Fruit fly (Drosophila melanogaster) whole organism, embryonic: ENCODE data around the gene toe.

Source experiments
- ATbp ChIP-seq: fragments of 200-800 bp; sonication (Bioruptor generic); optimal IDR thresholded peaks from 2 replicates; lab custom pipeline; 2017; ENCODE audit warnings: missing biosample characterization, mild to moderate bottlenecking, missing genetic modification characterization, missing genetic modification reagents
- Adf1 ChIP-seq: fragments of 200-800 bp; sonication (Bioruptor generic); IDR thresholded peaks from 2 replicates; pipeline ENCODE4 v1.3.6; 2022; ENCODE audit warnings: missing biosample characterization, missing genetic modification characterization
- Aef1 ChIP-seq: fragments of 200-800 bp; sonication (Bioruptor generic); IDR thresholded peaks from 3 replicates; pipeline ENCODE4 v1.3.6; 2022; ENCODE audit warnings: missing biosample characterization, missing genetic modification characterization
- C15 ChIP-seq: fragments of 200-800 bp; sonication (Bioruptor generic); IDR thresholded peaks from 3 replicates; pipeline ENCODE4 v1.3.6; 2022; ENCODE audit warnings: missing biosample characterization, missing genetic modification characterization
- CG10431 ChIP-seq: fragments of 200-800 bp; sonication (Bioruptor generic); optimal IDR thresholded peaks from 3 replicates; lab custom pipeline; 2018; ENCODE audit warnings: missing biosample characterization, mild to moderate bottlenecking, missing genetic modification characterization
- CG10654 ChIP-seq: fragments of 200-800 bp; sonication (Bioruptor generic); optimal IDR thresholded peaks from 2 replicates; lab custom pipeline; 2016; ENCODE audit warnings: missing biosample characterization, missing genetic modification characterization
- CG11398 ChIP-seq: fragments of 200-800 bp; sonication (Bioruptor generic); optimal IDR thresholded peaks from 2 replicates; lab custom pipeline; 2016; ENCODE audit warnings: missing biosample characterization, missing genetic modification characterization
- CG11504 ChIP-seq: fragments of 200-800 bp; sonication (Bioruptor generic); optimal IDR thresholded peaks from 3 replicates; lab custom pipeline; 2019; ENCODE audit warnings: missing biosample characterization, mild to moderate bottlenecking, missing genetic modification characterization, moderate library complexity
- CG12299 ChIP-seq: fragments of 200-800 bp; sonication (Bioruptor generic); optimal IDR thresholded peaks from 2 replicates; lab custom pipeline; 2018; ENCODE audit warnings: missing biosample characterization, mild to moderate bottlenecking, missing genetic modification characterization
- CG12659 ChIP-seq: fragments of 200-800 bp; sonication (Bioruptor generic); optimal IDR thresholded peaks from 3 replicates; lab custom pipeline; 2017; ENCODE audit warnings: mild to moderate bottlenecking, missing biosample characterization, missing genetic modification reagents, missing genetic modification characterization
- CG12744 ChIP-seq: fragments of 200-800 bp; sonication (Bioruptor generic); optimal IDR thresholded peaks from 2 replicates; lab custom pipeline; 2016; ENCODE audit warnings: missing biosample characterization, missing genetic modification characterization
- CG14014 ChIP-seq: fragments of 200-800 bp; sonication (Bioruptor generic); IDR thresholded peaks from 2 replicates; pipeline ENCODE4 v1.3.6; 2022; ENCODE audit warnings: missing biosample characterization, missing genetic modification characterization
- CG15073 ChIP-seq: fragments of 200-800 bp; sonication (Bioruptor generic); optimal IDR thresholded peaks from 2 replicates; lab custom pipeline; 2016; ENCODE audit warnings: missing biosample characterization, missing genetic modification characterization
- CG1602 ChIP-seq: fragments of 200-800 bp; sonication (Bioruptor generic); optimal IDR thresholded peaks from 3 replicates; lab custom pipeline; 2016; ENCODE audit warnings: missing biosample characterization, missing genetic modification characterization
- CG17359 ChIP-seq: fragments of 200-800 bp; sonication (Bioruptor generic); optimal IDR thresholded peaks from 3 replicates; lab custom pipeline; 2018; ENCODE audit warnings: missing biosample characterization, mild to moderate bottlenecking, missing genetic modification characterization, moderate library complexity
- CG17568 ChIP-seq: fragments of 200-800 bp; sonication (Bioruptor generic); optimal IDR thresholded peaks from 2 replicates; lab custom pipeline; 2018; ENCODE audit warnings: missing biosample characterization, mild to moderate bottlenecking, missing genetic modification characterization, moderate library complexity
- CG1832 ChIP-seq: fragments of 200-800 bp; sonication (Bioruptor generic); optimal IDR thresholded peaks from 2 replicates; lab custom pipeline; 2017; ENCODE audit warnings: missing biosample characterization, mild to moderate bottlenecking, missing genetic modification characterization, inconsistent platforms
- CG30020 ChIP-seq: fragments of 200-800 bp; optimal IDR thresholded peaks from 2 replicates; lab custom pipeline; 2019; ENCODE audit warnings: missing biosample characterization, mild to moderate bottlenecking, missing genetic modification characterization, moderate library complexity
- CG3847 ChIP-seq: fragments of 200-800 bp; sonication (Bioruptor generic); IDR thresholded peaks from 2 replicates; pipeline ENCODE4 v1.3.6; 2022; ENCODE audit warnings: missing biosample characterization, missing genetic modification characterization
- CG4282 ChIP-seq: fragments of 200-800 bp; sonication (Bioruptor generic); optimal IDR thresholded peaks from 2 replicates; lab custom pipeline; 2016; ENCODE audit warnings: missing biosample characterization, missing genetic modification characterization
- CG4820 ChIP-seq: fragments of 200-800 bp; sonication (Bioruptor generic); optimal IDR thresholded peaks from 3 replicates; lab custom pipeline; 2016; ENCODE audit warnings: missing biosample characterization, missing genetic modification characterization
- CG7745 ChIP-seq: fragments of 200-800 bp; sonication (Bioruptor generic); optimal IDR thresholded peaks from 2 replicates; lab custom pipeline; 2018; ENCODE audit warnings: missing biosample characterization, mild to moderate bottlenecking, missing genetic modification characterization, moderate library complexity
- CG8944 ChIP-seq: fragments of 200-800 bp; sonication (Bioruptor generic); optimal IDR thresholded peaks from 3 replicates; lab custom pipeline; 2016; ENCODE audit warnings: missing biosample characterization, missing genetic modification characterization
- CTCF ChIP-seq: fragments of 200-800 bp; sonication (Bioruptor generic); optimal IDR thresholded peaks from 2 replicates; lab custom pipeline; 2017; ENCODE audit warnings: missing biosample characterization, mild to moderate bottlenecking, missing genetic modification characterization, moderate library complexity
- E2f2 ChIP-seq: fragments of 200-800 bp; sonication (Bioruptor generic); IDR thresholded peaks from 2 replicates; pipeline ENCODE4 v1.3.6; 2022; ENCODE audit warnings: missing biosample characterization, missing genetic modification characterization
- H2.0 ChIP-seq: fragments of 200-800 bp; sonication (Bioruptor generic); IDR thresholded peaks from 2 replicates; pipeline ENCODE4 v1.3.6; 2022; ENCODE audit warnings: missing biosample characterization, missing genetic modification characterization
- HLH4C ChIP-seq: fragments of 200-800 bp; sonication (Bioruptor generic); IDR thresholded peaks from 3 replicates; pipeline ENCODE4 v1.3.6; 2022; ENCODE audit warnings: missing biosample characterization, missing genetic modification characterization; ENCODE audit not compliant: partially characterized antibody
- HLHmδ ChIP-seq: fragments of 200-800 bp; sonication (Bioruptor generic); optimal IDR thresholded peaks from 2 replicates; lab custom pipeline; 2018; ENCODE audit warnings: missing biosample characterization, mild to moderate bottlenecking, missing genetic modification characterization, moderate library complexity
- Hr39 ChIP-seq: fragments of >200 bp; optimal IDR thresholded peaks from 2 replicates; lab custom pipeline; 2017
- Jarid2 ChIP-seq: fragments of 200-800 bp; sonication (Bioruptor generic); optimal IDR thresholded peaks from 3 replicates; lab custom pipeline; 2017; ENCODE audit warnings: mild to moderate bottlenecking, missing biosample characterization, missing genetic modification reagents, missing genetic modification characterization
- Mad ChIP-seq: fragments of 200-800 bp; sonication (Bioruptor generic); optimal IDR thresholded peaks from 2 replicates; lab custom pipeline; 2016; ENCODE audit warnings: missing biosample characterization, missing genetic modification characterization
- Med ChIP-seq: fragments of 200-800 bp; sonication (Bioruptor generic); peaks from one replicate; lab custom pipeline; 2016; ENCODE audit warnings: missing biosample characterization, missing genetic modification characterization, mild to moderate bottlenecking, inconsistent platforms, moderate library complexity
- Mes4 ChIP-seq: fragments of 200-800 bp; sonication (Bioruptor generic); optimal IDR thresholded peaks from 2 replicates; lab custom pipeline; 2016; ENCODE audit warnings: missing biosample characterization, missing genetic modification characterization
- NC2β ChIP-seq: fragments of 200-800 bp; sonication (Bioruptor generic); optimal IDR thresholded peaks from 2 replicates; lab custom pipeline; 2016; ENCODE audit warnings: missing biosample characterization, missing genetic modification characterization
- NK7.1 ChIP-seq: fragments of 200-800 bp; sonication (Bioruptor generic); optimal IDR thresholded peaks from 3 replicates; lab custom pipeline; 2016; ENCODE audit warnings: missing biosample characterization, missing genetic modification characterization
- Nf-YB ChIP-seq: fragments of 200-800 bp; sonication (Bioruptor generic); optimal IDR thresholded peaks from 3 replicates; lab custom pipeline; 2019; ENCODE audit warnings: missing biosample characterization, mild to moderate bottlenecking, missing genetic modification characterization, moderate library complexity
- Poxn ChIP-seq: fragments of 200-800 bp; sonication (Bioruptor generic); IDR thresholded peaks from 2 replicates; pipeline ENCODE4 v1.3.6; 2022; ENCODE audit warnings: missing biosample characterization, missing genetic modification characterization
- Trl ChIP-seq, 3 experiments: fragments of >200 bp in 2 of 3; fragments of 200-800 bp in 1 of 3; sonication (Bioruptor generic) in 1 of 3; optimal IDR thresholded peaks; 2 replicates in 1 of 3; 3 replicates in 2 of 3; lab custom pipeline; 2016 to 2017; ENCODE audit warnings: missing biosample characterization in 1 of 3, missing genetic modification characterization in 1 of 3
- ap ChIP-seq: fragments of 200-800 bp; sonication (Bioruptor generic); IDR thresholded peaks from 2 replicates; pipeline ENCODE4 v1.3.6; 2022; ENCODE audit warnings: missing biosample characterization, missing genetic modification characterization
- ara ChIP-seq: fragments of 200-800 bp; sonication (Bioruptor generic); IDR thresholded peaks from 2 replicates; pipeline ENCODE4 v1.3.6; 2022; ENCODE audit warnings: missing biosample characterization, missing genetic modification characterization
- bab2 ChIP-seq: fragments of 200-800 bp; sonication (Bioruptor generic); optimal IDR thresholded peaks from 2 replicates; lab custom pipeline; 2016; ENCODE audit warnings: missing biosample characterization, missing genetic modification characterization
- bsh ChIP-seq, 2 experiments: fragments of 200-800 bp; sonication (Bioruptor generic); optimal IDR thresholded peaks; 2 replicates each; lab custom pipeline; 2017 to 2018; ENCODE audit warnings: mild to moderate bottlenecking in 2 of 2, missing biosample characterization in 2 of 2, missing genetic modification characterization in 2 of 2, moderate library complexity in 1 of 2
- cg ChIP-seq: fragments of 200-800 bp; sonication (Bioruptor generic); optimal IDR thresholded peaks from 3 replicates; lab custom pipeline; 2019; ENCODE audit warnings: missing biosample characterization, mild to moderate bottlenecking, missing genetic modification characterization, moderate library complexity
- chif ChIP-seq, 2 experiments: fragments of 200-800 bp; sonication (Bioruptor generic); optimal IDR thresholded peaks; 3 replicates each; lab custom pipeline; 2016; ENCODE audit warnings: missing biosample characterization in 2 of 2, missing genetic modification characterization in 2 of 2
- chm ChIP-seq: fragments of 200-800 bp; sonication (Bioruptor generic); IDR thresholded peaks from 2 replicates; pipeline ENCODE4 v1.3.6; 2022; ENCODE audit warnings: missing biosample characterization, missing genetic modification characterization
- dmrt11E ChIP-seq: fragments of 200-800 bp; sonication (Bioruptor generic); optimal IDR thresholded peaks from 3 replicates; lab custom pipeline; 2018; ENCODE audit warnings: missing biosample characterization, mild to moderate bottlenecking, missing genetic modification characterization, moderate library complexity
- en ChIP-seq: fragments of 200-800 bp; sonication (Bioruptor generic); optimal IDR thresholded peaks from 2 replicates; lab custom pipeline; 2016; ENCODE audit warnings: missing biosample characterization, missing genetic modification characterization
- lilli ChIP-seq: fragments of 200-800 bp; sonication (Bioruptor generic); optimal IDR thresholded peaks from 3 replicates; lab custom pipeline; 2016; ENCODE audit warnings: missing biosample characterization, missing genetic modification characterization
- pb ChIP-seq: fragments of 200-800 bp; sonication (Bioruptor generic); optimal IDR thresholded peaks from 3 replicates; lab custom pipeline; 2016; ENCODE audit warnings: missing biosample characterization, missing genetic modification characterization
- shn ChIP-seq: fragments of 200-800 bp; sonication (Bioruptor generic); optimal IDR thresholded peaks from 3 replicates; lab custom pipeline; 2016; ENCODE audit warnings: missing biosample characterization, missing genetic modification characterization
- vnd ChIP-seq: fragments of 200-800 bp; sonication (Bioruptor generic); IDR thresholded peaks from 3 replicates; pipeline ENCODE4 v1.3.6; 2022; ENCODE audit warnings: missing biosample characterization, missing genetic modification characterization; ENCODE audit not compliant: partially characterized antibody
- vvl ChIP-seq: fragments of 200-800 bp; sonication (Bioruptor generic); IDR thresholded peaks from 2 replicates; pipeline ENCODE4 v1.3.6; 2022; ENCODE audit warnings: missing biosample characterization, missing genetic modification characterization
- wdn ChIP-seq: fragments of 200-800 bp; sonication (Bioruptor generic); IDR thresholded peaks from 2 replicates; pipeline ENCODE4 v1.3.6; 2022; ENCODE audit warnings: missing biosample characterization, missing genetic modification characterization

toe gene

DNA sequence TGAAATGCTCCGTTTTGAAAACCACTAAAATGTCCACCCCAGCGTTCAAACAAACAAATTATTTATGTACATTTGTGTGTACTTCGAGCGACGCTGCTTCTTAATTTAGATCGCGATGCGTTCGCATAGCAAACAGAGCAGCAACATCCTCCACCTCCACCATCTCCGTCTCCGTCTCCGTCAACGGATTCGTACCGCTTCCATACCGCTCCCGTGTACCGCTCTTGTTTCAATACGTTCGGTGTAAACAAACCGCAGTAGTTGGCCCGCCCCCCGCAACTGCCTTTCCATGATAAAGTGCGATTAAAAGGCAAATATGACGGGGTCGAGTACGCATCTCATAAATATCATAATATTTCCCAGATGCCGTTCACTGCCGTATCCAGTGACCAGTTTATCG lies 49.8 kb upstream of the toe start, which contains the start of gene CG33725 (continued):
- TF ChIP-seq vvl (GFP tag; lab: Robert Waterston, UW): 0 out of 2 replicates have a peak, but pooled peaks have one; percentile 11
- TF ChIP-seq CG17568 (GFP tag; lab: Kevin White, UChicago): no peak
- no peak for TF ChIP-seq CG1832 (GFP tag; lab: Kevin White, UChicago)
- no peak for TF ChIP-seq ATbp (GFP tag; lab: Kevin White, UChicago)
- TF ChIP-seq CG8944 (GFP tag; lab: Kevin White, UChicago): no peak
- no peak for TF ChIP-seq CG12659 (GFP tag; lab: Kevin White, UChicago)
- no peak for TF ChIP-seq lilli (GFP tag; lab: Kevin White, UChicago)
- TF ChIP-seq HLH4C (GFP tag; lab: Robert Waterston, UW): no peak
- peak; percentile 31 for TF ChIP-seq bab2 (GFP tag; lab: Kevin White, UChicago)
- TF ChIP-seq CG11504: no peak
- no peak for TF ChIP-seq NC2β (GFP tag; lab: Kevin White, UChicago)
- no peak for TF ChIP-seq NK7.1 (GFP tag; lab: Kevin White, UChicago)
- peak; percentile 87 for TF ChIP-seq Med (GFP tag; lab: Kevin White, UChicago)
- TF ChIP-seq chif (GFP tag; optimal IDR thresholded peaks at IDR 0.05; lab: Kevin White, UChicago): peak in 1 of 2 experiments; percentile 1
- TF ChIP-seq Nf-YB (GFP tag; lab: Kevin White, UChicago): no peak
- TF ChIP-seq C15 (GFP tag; lab: Robert Waterston, UW): no peak
- TF ChIP-seq dmrt11E (tag; lab: Kevin White, UChicago): peak; percentile 11
- TF ChIP-seq CTCF (GFP tag; lab: Kevin White, UChicago): no peak
- TF ChIP-seq CG3847: no peak
- 0 out of 2 replicates have a peak, but pooled peaks have one; percentile 17 for TF ChIP-seq ara
- TF ChIP-seq chm: no peak
- no peak for TF ChIP-seq CG4282
- no peak for TF ChIP-seq pb (GFP tag; lab: Kevin White, UChicago)
- no peak for TF ChIP-seq CG10431 (GFP tag; lab: Kevin White, UChicago)
- peak; percentile 17 for TF ChIP-seq CG11398 (GFP tag; lab: Kevin White, UChicago)
- TF ChIP-seq CG30020: no peak
- no peak for TF ChIP-seq Jarid2 (GFP tag; lab: Kevin White, UChicago)
- no peak for TF ChIP-seq Adf1 (GFP tag; lab: Robert Waterston, UW)
- no peak for TF ChIP-seq CG15073
- TF ChIP-seq Mad (GFP tag; lab: Kevin White, UChicago): no peak
- TF ChIP-seq shn (GFP tag; lab: Kevin White, UChicago): no peak
- no peak for TF ChIP-seq cg (GFP tag; lab: Kevin White, UChicago)
- no peak for TF ChIP-seq CG4820 (GFP tag; lab: Kevin White, UChicago)
- TF ChIP-seq en: no peak
- peak; percentile 55 for TF ChIP-seq HLHmδ (GFP tag; lab: Kevin White, UChicago)
- TF ChIP-seq Poxn (GFP tag; lab: Robert Waterston, UW): no peak
- TF ChIP-seq CG1602 (GFP tag; lab: Kevin White, UChicago): no peak
- no peak for TF ChIP-seq CG17359 (tag; lab: Kevin White, UChicago)
- TF ChIP-seq Aef1 (GFP tag; lab: Robert Waterston, UW): no peak
- TF ChIP-seq H2.0 (GFP tag; lab: Robert Waterston, UW): no peak
- no peak for TF ChIP-seq ap (GFP tag; lab: Robert Waterston, UW)
- peak in 1 of 2 experiments; percentile 27 for TF ChIP-seq bsh (GFP tag; optimal IDR thresholded peaks at IDR 0.05; lab: Kevin White, UChicago)
- no peak for TF ChIP-seq CG12744 (GFP tag; lab: Kevin White, UChicago)
- no peak for TF ChIP-seq vnd (GFP tag; lab: Robert Waterston, UW)
- no peak for TF ChIP-seq Mes4 (GFP tag; lab: Kevin White, UChicago)
- no peak for TF ChIP-seq CG7745 (tag; lab: Kevin White, UChicago)
- no peak for TF ChIP-seq E2f2 (GFP tag; lab: Robert Waterston, UW)
- no peak for TF ChIP-seq CG12299
- TF ChIP-seq wdn (GFP tag; lab: Robert Waterston, UW): no peak
- no peak for TF ChIP-seq Hr39 (lab: Kevin White, UChicago)
- TF ChIP-seq CG14014: peak; percentile 28; the same call in 1 of the 2 replicates
- TF ChIP-seq CG10654 (GFP tag; lab: Kevin White, UChicago): no peak
- TF ChIP-seq Trl (optimal IDR thresholded peaks at IDR 0.05; lab: Kevin White, UChicago): no peak
- no peak for TF ChIP-seq Trl (GFP tag; optimal IDR thresholded peaks at IDR 0.05; lab: Kevin White, UChicago)
